Fruit fly (Drosophila melanogaster) whole organism, prepupa: ENCODE results near the gene beat-IIb.

Experiments used
- CG10631 ChIP-seq: fragments of 200-800 bp; sonication (Bioruptor generic); optimal IDR thresholded peaks from 2 replicates; lab custom pipeline; 2016; ENCODE audit warnings: missing biosample characterization, missing genetic modification characterization
- CG16779 ChIP-seq: fragments of 200-800 bp; sonication (Bioruptor generic); optimal IDR thresholded peaks from 3 replicates; lab custom pipeline; 2017; ENCODE audit warnings: missing biosample characterization, mild to moderate bottlenecking, missing genetic modification characterization
- CG34406 ChIP-seq: fragments of 200-800 bp; sonication (Bioruptor generic); optimal IDR thresholded peaks from 3 replicates; lab custom pipeline; 2016; ENCODE audit warnings: missing biosample characterization, missing genetic modification characterization
- Hr39 ChIP-seq: fragments of 200-800 bp; sonication (Bioruptor generic); optimal IDR thresholded peaks from 2 replicates; lab custom pipeline; 2016; ENCODE audit warnings: missing biosample characterization, missing genetic modification characterization
- Lpt ChIP-seq: fragments of 200-800 bp; sonication (Bioruptor generic); optimal IDR thresholded peaks from 3 replicates; lab custom pipeline; 2016; ENCODE audit warnings: missing biosample characterization, missing genetic modification characterization
- esn ChIP-seq: fragments of 200-800 bp; sonication (Bioruptor generic); optimal IDR thresholded peaks from 2 replicates; lab custom pipeline; 2016; ENCODE audit warnings: missing biosample characterization, mild to moderate bottlenecking, missing genetic modification characterization, moderate library complexity
- fd85E ChIP-seq: fragments of 200-800 bp; sonication (Bioruptor generic); optimal IDR thresholded peaks from 3 replicates; lab custom pipeline; 2016; ENCODE audit warnings: missing biosample characterization, missing genetic modification characterization
- svp ChIP-seq: fragments of 200-800 bp; sonication (Bioruptor generic); peaks from one replicate; lab custom pipeline; 2016; ENCODE audit warnings: missing biosample characterization, missing genetic modification characterization

DNA sequence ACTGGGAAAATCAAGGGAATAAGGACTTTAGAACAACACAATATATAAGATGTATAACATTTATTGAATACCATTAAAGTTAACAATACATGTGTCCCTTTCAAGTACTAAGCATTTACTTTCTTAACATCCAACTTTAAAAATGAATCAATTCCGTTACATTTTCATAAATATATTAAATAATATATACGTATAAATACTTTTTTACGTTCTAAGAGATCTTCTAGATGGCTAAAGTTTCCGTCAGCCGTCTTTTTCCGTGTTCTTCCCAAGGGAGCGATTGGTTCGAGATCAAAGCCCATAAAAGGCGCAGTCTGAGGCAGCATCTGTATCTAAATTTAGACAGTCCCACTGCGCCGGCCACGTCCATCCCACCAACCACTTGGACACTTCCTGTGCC is 58.1 kb downstream of the beat-IIb start:
- TF ChIP-seq esn (GFP tag; lab: Kevin White, UChicago) (no peak), CG10631 (GFP tag; lab: Kevin White, UChicago) (peak; percentile 20), Hr39 (no peak), CG16779 (tag; lab: Kevin White, UChicago) (no peak), fd85E (GFP tag; lab: Kevin White, UChicago) (no peak), CG34406 (GFP tag; lab: Kevin White, UChicago) (no peak), Lpt (GFP tag; lab: Kevin White, UChicago) (no peak), svp (GFP tag; lab: Kevin White, UChicago) (no peak)
